Worm (Caenorhabditis elegans) whole organism, midembryonic: Measurements from ENCODE around the gene fbxa-218.
"Not testable (repeated sequence)": the region's sequence is repeated elsewhere in the genome, so short reads cannot be mapped to it uniquely, and the experiment has no call there.

ENCODE experiments used
- T22C8.4 ChIP-seq: fragments of 200-800 bp; sonication (Bioruptor generic); IDR thresholded peaks from 2 replicates; pipeline ENCODE4 v1.3.6; 2022; ENCODE audit warnings: missing genetic modification characterization, missing compliant biosample characterization
- cog-1 ChIP-seq: sonication (generic microtip); optimal IDR thresholded peaks from 2 replicates; lab custom pipeline; 2016; ENCODE audit warnings: missing genetic modification characterization, missing compliant biosample characterization
- flt-1 ChIP-seq: fragments of 200-800 bp; sonication (Bioruptor generic); IDR thresholded peaks from 2 replicates; pipeline ENCODE4 v1.3.6; 2022; ENCODE audit warnings: missing genetic modification characterization, missing compliant biosample characterization
- klf-2 ChIP-seq: fragments of 200-800 bp; sonication (Bioruptor generic); conservative IDR thresholded peaks from 2 replicates; pipeline ENCODE4 v1.3.6; 2022; ENCODE audit warnings: missing genetic modification reagents, missing genetic modification characterization, missing compliant biosample characterization
- med-1 ChIP-seq: sonication (generic microtip); optimal IDR thresholded peaks from 2 replicates; lab custom pipeline; 2017; ENCODE audit warnings: missing genetic modification characterization, mild to moderate bottlenecking, missing compliant biosample characterization, antibody characterized with exemption, missing genetic modification reagents; ENCODE audit not compliant: insufficient read depth
- ref-1 ChIP-seq: fragments of 200-800 bp; sonication (Bioruptor generic); conservative IDR thresholded peaks from 2 replicates; pipeline ENCODE4 v1.3.6; 2022; ENCODE audit warnings: missing genetic modification reagents, missing genetic modification characterization, missing compliant biosample characterization
- tab-1 ChIP-seq: fragments of 200-800 bp; sonication (Bioruptor generic); IDR thresholded peaks from 2 replicates; pipeline ENCODE4 v1.3.6; 2022; ENCODE audit warnings: missing genetic modification characterization, missing compliant biosample characterization
- ztf-23 ChIP-seq: fragments of 200-800 bp; sonication (Bioruptor generic); IDR thresholded peaks from 2 replicates; pipeline ENCODE4 v1.3.6; 2022; ENCODE audit warnings: missing genetic modification reagents, missing genetic modification characterization, missing compliant biosample characterization
- ztf-29 ChIP-seq: fragments of 200-800 bp; sonication (Bioruptor generic); IDR thresholded peaks from 2 replicates; pipeline ENCODE4 v1.3.6; 2022; ENCODE audit warnings: missing genetic modification reagents, missing genetic modification characterization, missing compliant biosample characterization

fbxa-218 gene

DNA sequence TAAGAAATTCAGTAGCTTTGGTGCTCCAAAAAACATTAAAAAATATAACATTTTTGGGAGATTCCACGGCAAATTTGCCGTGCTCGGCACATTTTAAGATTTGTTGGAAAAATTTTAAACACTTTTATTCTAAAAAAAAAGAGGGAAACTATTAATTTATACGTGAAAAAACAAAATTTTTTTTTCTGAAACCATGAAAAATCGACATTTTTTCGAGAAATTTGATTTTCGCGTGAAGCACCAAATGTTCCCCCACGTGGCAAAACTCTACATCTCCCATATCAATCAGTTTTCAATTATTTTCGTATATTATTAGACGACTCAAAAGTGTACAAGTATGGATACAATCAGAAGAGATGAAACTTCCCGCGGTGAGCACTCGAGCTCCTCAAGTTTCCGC lies at the start of gene fbxa-218:
Gene fbxa-218, plus strand, starts transcription at position 301 of the 400 bp plus-strand sequence.
- TF ChIP-seq flt-1 (GFP tag; lab: Robert Waterston, UW) (no peak), ref-1 (GFP tag; lab: Robert Waterston, UW) (no peak), cog-1 (no peak)

DNA sequence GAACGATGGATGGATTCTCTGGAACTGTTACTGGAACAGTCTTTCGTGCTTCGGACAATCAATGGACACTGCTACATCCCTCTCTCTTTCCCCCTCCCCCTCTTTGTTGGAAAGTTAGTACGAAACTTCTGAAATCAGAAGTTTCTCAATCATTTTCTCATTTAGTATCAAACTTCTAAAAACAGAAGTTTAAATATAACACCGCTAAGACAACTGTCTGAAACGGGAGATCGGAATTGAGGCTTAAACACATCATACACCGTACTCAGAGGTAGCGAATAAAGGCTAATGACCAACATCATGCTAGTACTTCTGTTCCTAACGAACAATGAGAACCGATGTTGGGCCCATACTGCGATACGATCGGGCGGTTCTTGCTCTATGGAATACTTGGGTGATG lies 49.7 kb upstream of the fbxa-218 start, which contains the start of gene Y49E10.30:
Gene Y49E10.30, plus strand, starts transcription at position 301 of the 400 bp plus-strand sequence.
- TF ChIP-seq ztf-29; tab-1 (GFP tag; lab: Robert Waterston, UW); med-1 (GFP tag; lab: Kevin White, UChicago): not testable (repeated sequence)

DNA sequence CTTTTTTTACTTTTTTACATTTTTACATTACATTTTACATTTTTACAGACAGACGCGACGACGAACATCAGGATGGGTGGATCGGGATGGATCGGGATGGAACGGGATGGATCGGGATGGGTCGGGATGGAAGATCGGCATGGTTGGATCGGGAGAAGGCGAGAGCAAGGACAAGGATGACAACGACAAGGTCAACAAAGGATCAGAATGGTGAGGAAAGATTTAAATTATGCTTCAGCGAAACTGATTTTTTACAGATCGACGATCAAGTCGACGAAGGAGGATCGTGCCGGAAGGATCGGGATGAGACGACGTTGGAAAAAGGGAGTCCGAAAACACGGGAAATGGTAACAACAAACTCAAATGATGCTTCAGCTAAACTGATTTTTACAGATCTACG lies 48.2 kb upstream of the fbxa-218 start:
- no peak for TF ChIP-seq ztf-23 (GFP tag; lab: Robert Waterston, UW)

DNA sequence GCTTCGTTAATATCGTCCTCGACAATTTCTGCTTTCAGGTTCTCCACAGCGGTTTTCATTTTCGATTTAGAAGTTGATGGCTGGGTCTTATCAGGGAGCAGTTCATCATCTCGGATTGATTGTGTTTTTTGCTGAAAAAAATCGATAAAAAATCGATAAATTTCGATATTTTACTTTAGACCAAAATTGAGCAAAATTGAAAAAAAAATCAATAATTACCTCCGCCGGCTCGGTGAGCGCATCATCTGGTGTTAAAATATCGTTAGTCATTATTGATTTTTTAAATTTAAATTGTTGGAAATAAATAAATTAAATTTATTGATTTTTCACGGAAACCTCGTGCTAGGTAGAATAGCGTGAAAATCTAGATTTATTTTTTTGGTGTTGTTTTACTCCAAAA lies 41.2 kb upstream of the fbxa-218 start, which contains the start of gene Y49E10.10:
Gene Y49E10.10, plus strand, starts transcription at position 381 of the 400 bp plus-strand sequence.
- no peak for TF ChIP-seq tab-1 (GFP tag; lab: Robert Waterston, UW)
- TF ChIP-seq T22C8.4 (GFP tag; lab: Robert Waterston, UW), result peak; percentile 84

DNA sequence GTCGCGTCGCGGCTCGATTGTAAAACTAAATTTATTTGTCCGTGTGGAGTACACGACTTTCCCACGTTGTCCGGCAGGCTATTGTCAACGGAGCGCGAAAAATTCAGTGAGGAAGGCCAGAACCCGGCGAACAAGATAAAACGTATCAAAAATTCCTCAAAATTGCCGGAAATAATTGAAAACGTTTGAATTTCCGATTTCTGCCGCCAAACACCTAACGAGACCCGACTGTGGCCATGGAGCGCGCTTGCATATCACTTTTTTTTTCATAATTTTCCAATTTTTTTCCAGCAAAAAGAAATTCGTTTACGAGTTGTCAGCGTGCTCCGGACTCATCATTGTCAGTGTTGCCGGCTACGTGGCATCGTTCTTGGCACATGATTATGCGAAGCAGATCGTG lies 37.8 kb upstream of the fbxa-218 start:
- TF ChIP-seq ztf-29, result no peak
- no peak for TF ChIP-seq cog-1
- no peak for TF ChIP-seq klf-2 (GFP tag; lab: Robert Waterston, UW)
- no peak for TF ChIP-seq T22C8.4 (GFP tag; lab: Robert Waterston, UW)
- TF ChIP-seq ztf-23 (GFP tag; lab: Robert Waterston, UW), result no peak
- no peak for TF ChIP-seq med-1 (GFP tag; lab: Kevin White, UChicago)
- TF ChIP-seq tab-1 (GFP tag; lab: Robert Waterston, UW), result no peak
- TF ChIP-seq ref-1 (GFP tag; lab: Robert Waterston, UW), result no peak
- no peak for TF ChIP-seq flt-1 (GFP tag; lab: Robert Waterston, UW)

DNA sequence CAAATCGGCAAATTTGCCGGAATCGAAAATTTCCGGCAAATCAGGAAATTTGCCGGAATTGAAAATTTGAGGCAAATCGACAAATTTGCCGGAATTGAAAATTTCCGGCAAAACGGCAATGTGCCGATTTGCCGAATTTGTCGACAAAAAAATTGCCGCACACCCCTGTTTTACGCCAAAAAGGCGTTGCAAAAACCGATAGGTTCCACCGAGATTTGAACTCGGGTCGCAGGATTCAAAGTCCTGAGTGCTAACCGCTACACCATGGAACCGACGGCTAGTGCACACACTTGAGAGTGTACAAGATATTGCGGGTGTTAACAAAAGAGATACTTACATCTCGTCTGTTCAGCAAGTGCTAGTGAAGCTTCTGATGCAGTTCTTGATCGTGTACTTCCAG lies 36.6 kb upstream of the fbxa-218 start:
- TF ChIP-seq klf-2 (GFP tag; lab: Robert Waterston, UW) (peak; percentile 46; the same call in 1 of the 2 replicates), flt-1 (GFP tag; lab: Robert Waterston, UW) (peak; percentile 86), med-1 (GFP tag; lab: Kevin White, UChicago) (no peak), ztf-23 (GFP tag; lab: Robert Waterston, UW) (peak; percentile 47; the same call in 1 of the 2 replicates), ztf-29 (peak; percentile 62), tab-1 (GFP tag; lab: Robert Waterston, UW) (peak; percentile 84), cog-1 (no peak), ref-1 (GFP tag; lab: Robert Waterston, UW) (0 out of 2 replicates have a peak, but pooled peaks have one; percentile 50), T22C8.4 (GFP tag; lab: Robert Waterston, UW) (peak; percentile 29; the same call in 1 of the 2 replicates)

DNA sequence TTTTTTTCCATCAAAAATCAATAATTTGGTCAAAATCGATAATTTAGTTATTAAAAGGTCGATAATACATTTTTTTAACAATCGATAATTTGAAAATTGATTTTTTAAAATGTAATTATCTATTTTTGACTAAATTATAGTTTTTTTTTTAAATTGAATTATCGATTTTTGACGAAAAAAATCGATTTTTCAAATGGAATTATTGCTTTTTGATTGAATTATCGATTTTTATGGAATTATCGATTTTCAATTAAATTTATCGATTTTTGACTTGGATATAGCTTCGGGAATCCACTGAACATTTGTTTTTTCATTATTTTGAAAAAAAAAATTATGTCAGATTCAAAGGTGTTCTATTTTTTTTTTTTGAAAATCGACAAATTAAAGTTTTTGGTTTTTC lies 26.0 kb upstream of the fbxa-218 start:
- TF ChIP-seq T22C8.4 (GFP tag; lab: Robert Waterston, UW), result peak; percentile 70
- TF ChIP-seq ref-1 (GFP tag; lab: Robert Waterston, UW), result no peak
- TF ChIP-seq klf-2 (GFP tag; lab: Robert Waterston, UW), result no peak

DNA sequence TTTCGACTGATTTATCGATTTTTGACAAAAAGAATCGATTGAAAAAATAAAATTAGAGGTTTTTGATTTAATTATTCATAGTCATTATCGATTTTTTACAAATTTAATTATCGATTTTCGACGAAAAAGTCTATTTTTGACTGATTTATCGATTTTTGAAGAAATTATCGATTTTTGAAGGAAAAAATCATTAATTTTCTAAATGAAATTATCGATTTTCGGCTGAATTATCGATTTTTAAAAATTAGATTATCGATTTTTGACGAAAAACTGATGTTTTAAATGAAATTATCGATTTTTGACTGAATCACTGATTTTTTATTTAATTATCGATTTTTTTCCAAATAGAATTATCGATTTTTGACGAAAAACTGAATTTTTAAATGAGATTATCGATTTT lies 25.3 kb upstream of the fbxa-218 start:
- TF ChIP-seq T22C8.4 (GFP tag; lab: Robert Waterston, UW), result peak; percentile 58; the same call in 1 of the 2 replicates
- no peak for TF ChIP-seq flt-1 (GFP tag; lab: Robert Waterston, UW)

DNA sequence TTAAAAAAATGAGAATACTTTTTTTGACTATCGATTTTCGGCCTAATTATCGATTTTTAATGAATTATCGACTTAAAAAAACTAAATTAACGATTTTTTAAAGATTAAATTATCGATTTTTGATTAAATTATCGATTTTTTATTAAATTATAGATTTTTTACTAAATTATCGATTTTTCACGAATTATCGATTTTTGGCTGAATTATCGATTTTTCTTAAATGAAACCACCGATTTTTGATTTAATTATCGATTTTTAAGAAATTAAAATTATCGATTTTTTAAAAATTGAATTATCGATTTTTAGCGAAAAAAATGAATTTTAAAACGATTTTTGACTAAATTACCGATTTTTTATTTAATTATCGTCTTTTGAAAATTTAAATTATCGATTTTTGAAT lies 24.6 kb upstream of the fbxa-218 start:
- TF ChIP-seq T22C8.4 (GFP tag; lab: Robert Waterston, UW) (peak; percentile 94), klf-2 (GFP tag; lab: Robert Waterston, UW) (no peak)

DNA sequence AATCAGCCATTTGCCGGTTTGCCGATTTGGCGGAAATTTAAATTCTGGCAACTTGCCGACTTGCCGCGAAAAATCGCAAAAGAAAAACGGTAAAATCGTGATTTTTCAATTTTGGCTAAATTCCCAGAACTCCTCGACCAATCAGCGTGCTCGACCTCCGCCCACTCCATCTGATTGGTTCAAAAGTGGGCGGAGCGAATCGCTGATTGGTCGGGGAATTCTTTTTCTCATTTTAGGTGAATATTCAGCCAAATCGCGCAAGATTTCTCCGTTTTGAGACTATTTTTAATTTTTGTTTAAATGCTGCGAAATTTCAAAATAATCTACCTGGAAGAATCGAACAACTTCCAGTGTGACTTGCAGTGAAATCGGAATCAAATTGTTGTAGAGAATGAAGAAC lies 21.8 kb upstream of the fbxa-218 start:
- TF ChIP-seq ztf-23 (GFP tag; lab: Robert Waterston, UW), result 0 out of 2 replicates have a peak, but pooled peaks have one; percentile 24
- no peak for TF ChIP-seq cog-1

DNA sequence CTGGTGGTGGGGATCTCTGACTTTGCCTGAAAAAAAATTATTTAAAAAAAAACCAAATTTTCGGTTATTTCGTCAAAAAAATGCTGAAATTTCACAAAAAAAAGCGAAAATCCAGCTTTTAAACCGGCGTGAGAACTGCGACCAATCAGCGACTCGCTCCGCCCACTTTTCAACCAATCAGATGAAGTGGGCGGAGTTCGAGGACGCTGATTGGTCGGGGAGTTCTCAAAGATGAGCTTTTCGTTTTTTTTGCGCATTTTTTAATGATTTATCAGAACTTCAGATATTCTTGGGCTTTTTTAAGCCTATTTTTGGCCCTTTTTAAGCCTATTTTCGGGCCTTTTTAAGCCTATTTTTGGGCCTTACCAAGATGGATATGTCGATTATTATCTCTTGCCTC lies 16.1 kb upstream of the fbxa-218 start:
- TF ChIP-seq med-1 (GFP tag; lab: Kevin White, UChicago), result no peak
- no peak for TF ChIP-seq flt-1 (GFP tag; lab: Robert Waterston, UW)
- TF ChIP-seq klf-2 (GFP tag; lab: Robert Waterston, UW), result no peak
- TF ChIP-seq ref-1 (GFP tag; lab: Robert Waterston, UW), result no peak
- no peak for TF ChIP-seq ztf-29
- TF ChIP-seq tab-1 (GFP tag; lab: Robert Waterston, UW), result no peak
- TF ChIP-seq cog-1, result no peak
- TF ChIP-seq T22C8.4 (GFP tag; lab: Robert Waterston, UW), result no peak

DNA sequence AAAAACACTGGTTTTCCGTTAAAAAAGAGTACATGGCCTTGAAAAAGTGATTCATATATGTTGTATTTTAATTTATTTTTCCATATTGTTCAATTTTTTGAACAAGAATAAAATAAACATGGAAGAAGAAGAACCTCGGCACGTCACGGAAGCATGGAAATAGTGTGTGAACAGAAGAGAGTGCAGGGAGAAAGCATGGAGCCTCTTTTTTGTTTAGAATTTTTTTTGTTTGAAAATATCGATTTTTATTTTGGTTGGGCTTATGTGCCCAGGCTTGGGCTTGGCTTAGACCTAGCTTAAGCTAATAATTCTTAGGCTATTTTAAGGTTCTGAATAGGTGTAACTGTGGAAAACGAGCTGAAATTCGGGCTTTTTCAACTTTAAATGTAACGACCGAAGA lies 14.6 kb upstream of the fbxa-218 start, which contains the start of gene tat-1:
Gene tat-1, minus strand, starts transcription at position 11 of the 400 bp plus-strand sequence.
- no peak for TF ChIP-seq cog-1
- TF ChIP-seq klf-2 (GFP tag; lab: Robert Waterston, UW), result no peak
- no peak for TF ChIP-seq flt-1 (GFP tag; lab: Robert Waterston, UW)
- TF ChIP-seq ref-1 (GFP tag; lab: Robert Waterston, UW), result no peak
- TF ChIP-seq med-1 (GFP tag; lab: Kevin White, UChicago), result no peak
- TF ChIP-seq ztf-29, result no peak
- TF ChIP-seq ztf-23 (GFP tag; lab: Robert Waterston, UW), result no peak
- no peak for TF ChIP-seq tab-1 (GFP tag; lab: Robert Waterston, UW)
- TF ChIP-seq T22C8.4 (GFP tag; lab: Robert Waterston, UW), result no peak
